Worm (Caenorhabditis elegans): ENCODE results near the gene adss-1.

ce11 chrV:4839913-4840312, 16.7 kb upstream of the adss-1 start, which contains the start of gene nas-9:
- TF ChIP-seq lim-7 (GFP tag; IDR thresholded peaks at IDR 0.05) (no peak), daf-12 (tag; optimal IDR thresholded peaks at IDR 0.05) (no peak), nhr-42 (GFP tag; IDR thresholded peaks at IDR 0.05) (no peak), pqm-1 (tag; optimal IDR thresholded peaks at IDR 0.05) (no peak), T20F7.1 (GFP tag; optimal IDR thresholded peaks at IDR 0.05) (no peak), nhr-77 (tag; optimal IDR thresholded peaks at IDR 0.05) (no peak)
